Worm (Caenorhabditis elegans) whole organism, mixed stage, embryonic: ENCODE results near the gene let-711.

ENCODE experiments used
- ceh-39 ChIP-seq: fragments of 150-350 bp; optimal IDR thresholded peaks from 2 replicates; lab custom pipeline; 2014; ENCODE audit warnings: missing biosample characterization, missing genetic modification characterization
- elt-1 ChIP-seq: sonication (generic microtip); optimal IDR thresholded peaks from 2 replicates; lab custom pipeline; 2017; ENCODE audit warnings: missing genetic modification characterization, mild to moderate bottlenecking, missing compliant biosample characterization, antibody characterized with exemption, moderate library complexity, borderline replicate concordance; ENCODE audit not compliant: insufficient read depth
- ham-2 ChIP-seq: fragments of 200-800 bp; sonication (Bioruptor generic); optimal IDR thresholded peaks from 2 replicates; lab custom pipeline; 2018; ENCODE audit warnings: mild to moderate bottlenecking, missing genetic modification characterization, missing compliant biosample characterization
- hlh-1 ChIP-seq: fragments of 150-350 bp; optimal IDR thresholded peaks from 2 replicates; lab custom pipeline; 2014; ENCODE audit warnings: missing biosample characterization, missing genetic modification reagents, missing genetic modification characterization
- lin-32 ChIP-seq: fragments of 200-800 bp; sonication (Bioruptor generic); optimal IDR thresholded peaks from 2 replicates; lab custom pipeline; 2018; ENCODE audit warnings: mild to moderate bottlenecking, missing genetic modification characterization, missing compliant biosample characterization
- nhr-237 ChIP-seq: fragments of 150-350 bp; optimal IDR thresholded peaks from 2 replicates; lab custom pipeline; 2014; ENCODE audit warnings: missing biosample characterization, missing genetic modification characterization
- nhr-28 ChIP-seq: fragments of 150-350 bp; optimal IDR thresholded peaks from 2 replicates; lab custom pipeline; 2014; ENCODE audit warnings: missing biosample characterization, missing genetic modification characterization
- pha-4 ChIP-seq: fragments of 150-350 bp; optimal IDR thresholded peaks from 2 replicates; lab custom pipeline; 2018; ENCODE audit warnings: missing biosample characterization, missing genetic modification reagents, missing genetic modification characterization
- snpc-4 ChIP-seq: fragments of 150-350 bp; optimal IDR thresholded peaks from 2 replicates; lab custom pipeline; 2014; ENCODE audit warnings: missing biosample characterization, missing genetic modification characterization
- unc-39 ChIP-seq: fragments of 150-350 bp; optimal IDR thresholded peaks from 2 replicates; lab custom pipeline; 2014; ENCODE audit warnings: missing biosample characterization, missing genetic modification characterization
- zip-8 ChIP-seq: fragments of 150-350 bp; optimal IDR thresholded peaks from 2 replicates; lab custom pipeline; 2014; ENCODE audit warnings: missing biosample characterization, missing genetic modification characterization

DNA sequence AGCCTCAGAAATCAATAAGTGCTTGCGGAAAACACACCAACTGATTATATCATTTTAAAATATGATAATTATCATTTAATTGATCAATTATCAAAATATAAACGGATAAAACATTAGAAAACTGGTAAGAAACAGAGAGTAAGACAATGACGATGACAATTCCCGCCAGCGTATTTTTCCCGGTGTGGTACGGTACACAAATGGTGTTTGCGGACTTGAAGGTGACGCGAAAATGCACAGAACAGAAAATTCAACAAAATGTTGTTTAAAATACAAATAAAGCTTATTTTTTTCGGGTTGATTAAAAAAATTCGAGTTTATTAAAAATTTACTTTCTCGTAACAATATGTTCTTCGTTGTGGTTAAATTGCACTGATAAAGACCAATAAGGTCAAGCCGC lies 14.6 kb downstream of the let-711 start:
- TF ChIP-seq nhr-237 = no peak
- TF ChIP-seq zip-8 (tag; lab: Kevin White, UChicago) = no peak
- no peak for TF ChIP-seq unc-39 (tag; lab: Kevin White, UChicago)
- no peak for TF ChIP-seq pha-4 (tag; lab: Kevin White, UChicago)
- TF ChIP-seq snpc-4 (tag; lab: Kevin White, UChicago) = no peak
- TF ChIP-seq lin-32 (GFP tag; lab: Kevin White, UChicago) = no peak
- TF ChIP-seq elt-1 (tag; lab: Kevin White, UChicago) = no peak
- no peak for TF ChIP-seq ham-2 (GFP tag; lab: Kevin White, UChicago)
- no peak for TF ChIP-seq ceh-39 (tag; lab: Kevin White, UChicago)
- TF ChIP-seq nhr-28 (tag; lab: Kevin White, UChicago) = no peak
- TF ChIP-seq hlh-1 (tag; lab: Kevin White, UChicago) = no peak
